Worm (Caenorhabditis elegans): ENCODE data around the gene fbxb-37.

fbxb-37 gene

DNA sequence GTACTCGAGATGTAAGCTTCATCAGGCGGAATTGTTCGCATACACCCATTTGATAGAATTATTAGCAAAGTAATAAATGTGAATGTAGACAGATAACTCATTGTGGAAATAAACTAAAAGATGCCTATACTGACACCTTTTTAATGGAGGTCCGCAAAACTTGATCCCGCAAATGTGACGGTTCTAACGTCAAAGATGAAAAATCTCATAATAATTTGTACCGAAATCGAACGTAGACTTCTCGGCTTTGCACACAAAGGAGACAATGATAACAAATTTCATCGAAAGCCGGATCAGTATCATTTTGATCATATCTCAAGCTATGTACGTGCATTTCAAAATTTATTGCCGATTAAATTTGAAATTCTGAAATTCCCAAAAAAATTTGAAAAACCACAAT is 14.6 kb upstream of the fbxb-37 start, which contains the start of gene R52.4:
R52.4 (minus strand) TSS at position 101 of the 400 bp plus-strand sequence.
- TF ChIP-seq nhr-237 (tag; optimal IDR thresholded peaks at IDR 0.05) (no peak), unc-62 (GFP tag; optimal IDR thresholded peaks at IDR 0.05) (no peak)

DNA sequence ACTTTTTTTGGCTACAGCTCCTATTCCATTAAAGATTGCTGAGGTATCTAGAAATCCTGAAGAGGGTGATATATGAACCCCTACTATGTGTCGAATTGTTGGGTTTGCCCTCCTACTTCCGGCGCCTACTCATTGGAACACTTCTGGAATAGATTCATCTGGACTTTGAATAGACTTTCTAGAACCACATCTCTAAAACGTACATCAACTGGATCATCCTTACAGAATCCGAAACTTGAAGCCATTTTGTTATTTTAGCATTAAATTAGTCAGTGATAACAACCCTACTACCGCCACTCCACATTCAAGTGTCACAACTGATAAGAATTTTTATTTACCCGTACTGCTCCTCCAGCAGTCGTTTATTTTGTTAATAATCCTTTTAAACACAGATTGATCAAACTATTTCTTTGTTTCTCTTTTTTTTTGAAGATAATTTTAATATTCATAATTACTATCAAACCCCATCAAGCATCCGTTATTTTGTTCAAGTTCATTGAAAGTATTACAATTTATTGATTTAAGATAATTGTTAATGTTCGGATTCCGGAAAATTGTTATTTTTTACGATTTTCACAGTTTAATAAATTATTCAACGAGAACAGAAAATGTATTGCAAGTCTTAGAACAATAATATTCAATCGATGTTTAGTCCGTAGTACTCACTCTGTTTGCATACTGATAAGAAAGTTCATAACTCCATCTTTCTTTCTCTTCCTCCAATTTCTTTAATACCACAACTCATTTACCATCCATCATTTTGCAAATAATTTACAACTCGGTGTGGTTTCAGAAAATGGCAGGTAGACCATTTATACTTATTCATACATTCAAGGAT is 5.7 kb upstream of the fbxb-37 start, which contains the start of gene math-42:
math-42 (plus strand) TSS at position 788 of the 838 bp plus-strand sequence.
- TF ChIP-seq nfya-1 (tag; optimal IDR thresholded peaks at IDR 0.05; ENCODE audit: insufficient read depth) (no peak), ceh-9 (tag; optimal IDR thresholded peaks at IDR 0.05) (no peak), elt-3 (tag; optimal IDR thresholded peaks at IDR 0.05) (no peak), aly-2 (tag; optimal IDR thresholded peaks at IDR 0.05) (no peak), elt-2 (tag; optimal IDR thresholded peaks at IDR 0.05) (peak; percentile 60), nhr-237 (tag; optimal IDR thresholded peaks at IDR 0.05) (no peak), pqm-1 (tag; optimal IDR thresholded peaks at IDR 0.05) (no peak), ZK546.5 (tag; optimal IDR thresholded peaks at IDR 0.05) (no peak)

DNA sequence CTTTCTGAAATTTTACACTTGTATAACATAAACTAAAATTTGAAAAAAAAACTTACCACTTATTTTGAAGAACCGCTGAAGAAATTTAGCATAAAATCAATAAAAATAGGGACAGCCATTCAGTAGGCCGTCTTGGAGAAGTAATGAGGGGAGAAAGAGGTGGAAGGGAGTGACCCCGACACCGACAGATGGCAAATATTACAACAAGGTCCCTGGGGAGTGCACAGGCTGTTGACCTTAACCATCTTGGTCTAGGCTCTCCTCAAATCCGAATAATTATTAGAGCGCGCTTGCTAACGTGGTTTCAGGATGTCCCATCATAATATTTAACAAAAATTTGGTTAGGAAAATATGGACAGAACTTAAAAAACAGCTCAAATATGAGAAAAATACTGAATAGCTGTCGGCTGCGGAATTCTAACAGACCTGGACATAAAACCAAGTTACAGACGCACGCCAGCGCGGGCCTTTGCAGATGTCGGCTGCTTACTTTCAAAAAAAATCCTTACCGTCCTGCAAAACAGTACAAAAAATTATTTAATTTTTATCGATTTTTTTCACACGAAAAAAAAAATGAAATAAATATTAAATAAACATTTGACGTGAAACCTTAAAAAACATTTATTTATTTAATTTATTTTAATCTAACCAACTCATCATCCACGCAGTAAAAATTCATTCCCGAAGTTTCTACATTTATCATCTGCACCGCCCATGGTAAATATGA is 1.4 kb upstream of the fbxb-37 start, which contains the start of gene T16A1.2:
T16A1.2 (plus strand) TSS at position 677 of the 727 bp plus-strand sequence.
- no peak for TF ChIP-seq hmg-11 (tag; optimal IDR thresholded peaks at IDR 0.05)

DNA sequence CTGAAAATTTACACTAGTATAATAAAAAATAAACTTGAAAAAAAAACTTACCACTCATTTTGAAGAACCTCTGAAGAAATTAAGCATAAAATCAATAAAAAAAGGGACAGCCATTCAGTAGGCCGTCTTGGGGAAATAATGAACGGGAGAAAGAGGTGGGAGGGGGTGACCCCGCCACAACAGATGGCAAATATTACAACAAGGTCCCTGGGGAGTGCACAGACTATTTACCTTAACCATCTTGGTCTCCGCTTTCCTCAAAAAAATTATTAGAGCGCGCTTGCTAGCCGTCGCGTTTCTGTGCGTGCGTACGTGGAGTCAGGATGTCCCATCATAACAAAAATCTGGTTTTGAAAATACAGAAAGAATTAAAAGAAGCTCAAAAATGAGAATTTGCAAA is 1.7 kb downstream of the fbxb-37 start, which contains the start of gene T16A1.10:
T16A1.10 (minus strand) TSS at position 123 of the 400 bp plus-strand sequence.
- no peak for TF ChIP-seq elt-2 (tag; optimal IDR thresholded peaks at IDR 0.05)
- no peak for TF ChIP-seq ama-1 (optimal IDR thresholded peaks at IDR 0.05)
- TF ChIP-seq tbx-2 (tag; optimal IDR thresholded peaks at IDR 0.05): no peak
- no peak for TF ChIP-seq lsy-12 (tag; optimal IDR thresholded peaks at IDR 0.05)
- TF ChIP-seq elt-3 (tag; optimal IDR thresholded peaks at IDR 0.05): no peak
- no peak for TF ChIP-seq hmg-11 (tag; optimal IDR thresholded peaks at IDR 0.05)
- no peak for TF ChIP-seq unc-39 (tag; optimal IDR thresholded peaks at IDR 0.05)
- no peak for TF ChIP-seq ceh-9 (tag; optimal IDR thresholded peaks at IDR 0.05)

DNA sequence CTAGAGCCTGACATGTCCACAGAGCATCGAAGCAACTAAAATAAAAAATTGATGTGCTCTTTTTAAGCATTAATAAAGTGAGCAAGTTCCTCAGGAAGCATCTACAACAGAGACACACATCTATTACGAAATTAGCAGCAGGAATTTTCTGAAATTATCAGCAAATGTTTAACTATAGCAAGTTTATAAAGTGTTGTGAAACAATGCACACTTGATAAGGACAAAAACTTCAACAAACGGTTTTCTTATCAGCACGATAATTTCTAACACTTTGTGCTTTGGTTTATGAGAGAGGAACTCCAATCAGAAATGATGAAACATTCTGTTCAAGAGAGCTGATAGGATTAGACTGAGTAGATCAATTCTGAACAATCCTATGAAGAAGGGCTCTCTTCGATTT is 3.1 kb downstream of the fbxb-37 start, which contains the start of gene trpl-5:
trpl-5 (minus strand) TSS at position 32 of the 400 bp plus-strand sequence.
- TF ChIP-seq egl-27 (tag; optimal IDR thresholded peaks at IDR 0.05) (no peak), pqm-1 (tag; optimal IDR thresholded peaks at IDR 0.05) (peak; percentile 96), elt-2 (tag; optimal IDR thresholded peaks at IDR 0.05) (peak; percentile 95), jun-1 (tag; optimal IDR thresholded peaks at IDR 0.05) (peak; percentile 23), elt-1 (tag; optimal IDR thresholded peaks at IDR 0.05) (no peak), ZK546.5 (tag; optimal IDR thresholded peaks at IDR 0.05) (no peak)

DNA sequence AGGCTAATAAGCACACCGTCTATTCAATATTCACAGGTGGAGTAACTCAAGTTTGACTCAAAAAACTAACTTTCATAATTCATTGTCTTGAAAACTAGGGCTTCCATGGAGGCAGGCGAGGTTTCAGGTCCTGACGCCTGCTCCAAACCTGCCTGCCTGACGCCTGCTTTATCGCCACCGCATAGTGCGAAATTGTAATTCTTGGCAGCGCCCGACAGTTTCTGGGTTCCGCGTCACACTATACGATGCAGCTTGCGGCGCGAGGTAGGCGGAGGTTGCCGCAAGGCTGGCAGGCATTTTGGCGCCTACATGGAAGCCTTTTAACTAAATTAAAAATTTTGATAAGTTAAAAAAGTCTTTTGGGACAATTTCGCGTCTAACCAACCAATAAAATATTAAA is 6.5 kb downstream of the fbxb-37 start:
- TF ChIP-seq ZK546.5 (tag; optimal IDR thresholded peaks at IDR 0.05) (no peak), elt-2 (tag; optimal IDR thresholded peaks at IDR 0.05) (no peak), ceh-28 (tag; optimal IDR thresholded peaks at IDR 0.05) (no peak), sea-2 (GFP tag; optimal IDR thresholded peaks at IDR 0.05) (no peak), fkh-10 (GFP tag; optimal IDR thresholded peaks at IDR 0.05) (no peak), nhr-11 (tag; optimal IDR thresholded peaks at IDR 0.05) (no peak), fos-1 (tag; optimal IDR thresholded peaks at IDR 0.05) (no peak), lin-15B (tag; optimal IDR thresholded peaks at IDR 0.05) (no peak), hmg-11 (tag; optimal IDR thresholded peaks at IDR 0.05) (no peak), nhr-77 (tag; optimal IDR thresholded peaks at IDR 0.05) (no peak), snpc-4 (tag; optimal IDR thresholded peaks at IDR 0.05) (no peak), nhr-76 (tag; optimal IDR thresholded peaks at IDR 0.05) (no peak), egl-5 (tag; optimal IDR thresholded peaks at IDR 0.05) (no peak)
